Worm (Caenorhabditis elegans): ENCODE data around the gene agr-1.

- TF ChIP-seq ama-1 (optimal IDR thresholded peaks at IDR 0.05) (no peak), ceh-36 (tag; optimal IDR thresholded peaks at IDR 0.05) (no peak), tbx-37 (GFP tag; conservative IDR thresholded peaks at IDR 0.05) (no peak), aly-1 (tag; optimal IDR thresholded peaks at IDR 0.05) (no peak), hmg-4 (GFP tag; optimal IDR thresholded peaks at IDR 0.05) (no peak), flt-1 (GFP tag; IDR thresholded peaks at IDR 0.05) (no peak), tbx-11 (GFP tag; IDR thresholded peaks at IDR 0.05) (no peak), scrt-1 (GFP tag; IDR thresholded peaks at IDR 0.05) (no peak), hmbx-1 (tag; optimal IDR thresholded peaks at IDR 0.05) (no peak), tra-4 (tag; optimal IDR thresholded peaks at IDR 0.05) (no peak), B0310.2 (tag; optimal IDR thresholded peaks at IDR 0.05) (no peak), ceh-13 (GFP tag; optimal IDR thresholded peaks at IDR 0.05) (no peak), ets-7 (tag; optimal IDR thresholded peaks at IDR 0.05) (no peak), F13C5.2 (tag; optimal IDR thresholded peaks at IDR 0.05) (no peak)
These were observed 58.3 kb downstream of the agr-1 start, which contains the start of the genes T14B4.5 and T14B4.20 for ce11 chrII:6716638-6717037.

Measured in whole organism, early embryonic.